Worm (Caenorhabditis elegans) whole organism, young adult: ENCODE measurements around the gene K08F4.5.

ENCODE experiments used
- B0019.2 ChIP-seq: fragments of 200-800 bp; sonication (Bioruptor generic); conservative IDR thresholded peaks from 2 replicates; pipeline ENCODE4 v1.3.6; 2022; ENCODE audit warnings: missing genetic modification reagents, missing genetic modification characterization, missing compliant biosample characterization
- B0336.3 ChIP-seq: fragments of 200-800 bp; sonication (Bioruptor generic); IDR thresholded peaks from 2 replicates; pipeline ENCODE4 v1.3.6; 2022; ENCODE audit warnings: missing genetic modification characterization, missing compliant biosample characterization
- C17E4.6 ChIP-seq: fragments of 200-800 bp; sonication (Bioruptor generic); IDR thresholded peaks from 2 replicates; pipeline ENCODE4 v1.3.6; 2022; ENCODE audit warnings: missing genetic modification reagents, missing genetic modification characterization, missing compliant biosample characterization
- D2030.7 ChIP-seq: fragments of 200-800 bp; sonication (Bioruptor generic); IDR thresholded peaks from 2 replicates; pipeline ENCODE4 v1.3.6; 2022; ENCODE audit warnings: missing genetic modification reagents, missing genetic modification characterization, missing compliant biosample characterization
- F22D6.2 ChIP-seq: sonication (generic microtip); optimal IDR thresholded peaks from 2 replicates; lab custom pipeline; 2016; ENCODE audit warnings: mild to moderate bottlenecking, missing genetic modification characterization, missing compliant biosample characterization
- F49E8.2 ChIP-seq: sonication (generic microtip); optimal IDR thresholded peaks from 3 replicates; lab custom pipeline; 2017; ENCODE audit warnings: missing genetic modification characterization, mild to moderate bottlenecking, missing compliant biosample characterization, antibody characterized with exemption, moderate library complexity; ENCODE audit not compliant: insufficient read depth
- K12H6.12 ChIP-seq: fragments of 200-800 bp; sonication (Bioruptor generic); optimal IDR thresholded peaks from 2 replicates; lab custom pipeline; 2018; ENCODE audit warnings: mild to moderate bottlenecking, missing genetic modification characterization, missing compliant biosample characterization
- Y53F4B.3 ChIP-seq: fragments of 200-800 bp; sonication (Bioruptor generic); IDR thresholded peaks from 2 replicates; pipeline ENCODE4 v1.3.6; 2022; ENCODE audit warnings: missing genetic modification reagents, missing genetic modification characterization, missing compliant biosample characterization
- ZK185.1 ChIP-seq: sonication (generic microtip); optimal IDR thresholded peaks from 2 replicates; lab custom pipeline; 2016; ENCODE audit warnings: mild to moderate bottlenecking, missing genetic modification characterization, missing compliant biosample characterization; ENCODE audit not compliant: poor library complexity, severe bottlenecking
- aptf-2 ChIP-seq: fragments of 200-800 bp; sonication (Bioruptor generic); conservative IDR thresholded peaks from 2 replicates; pipeline ENCODE4 v1.3.6; 2022; ENCODE audit warnings: missing genetic modification reagents, missing genetic modification characterization, missing compliant biosample characterization
- attf-3 ChIP-seq: fragments of 200-800 bp; sonication (Bioruptor generic); conservative IDR thresholded peaks from 2 replicates; pipeline ENCODE4 v1.3.6; 2022; ENCODE audit warnings: missing genetic modification reagents, missing genetic modification characterization, missing compliant biosample characterization
- attf-5 ChIP-seq: fragments of 200-800 bp; sonication (Bioruptor generic); optimal IDR thresholded peaks from 2 replicates; lab custom pipeline; 2018; ENCODE audit warnings: mild to moderate bottlenecking, missing genetic modification characterization, missing compliant biosample characterization
- ceh-100 ChIP-seq: fragments of 200-800 bp; sonication (Bioruptor generic); IDR thresholded peaks from 2 replicates; pipeline ENCODE4 v1.3.6; 2022; ENCODE audit warnings: missing genetic modification reagents, missing genetic modification characterization, missing compliant biosample characterization
- ceh-91 ChIP-seq: fragments of 200-800 bp; sonication (Bioruptor generic); IDR thresholded peaks from 2 replicates; pipeline ENCODE4 v1.3.6; 2022; ENCODE audit warnings: missing genetic modification reagents, missing genetic modification characterization, missing compliant biosample characterization
- egl-18 ChIP-seq: fragments of 200-800 bp; sonication (Bioruptor generic); IDR thresholded peaks from 2 replicates; pipeline ENCODE4 v1.3.6; 2022; ENCODE audit warnings: missing genetic modification reagents, missing genetic modification characterization, missing compliant biosample characterization
- him-1 ChIP-seq: sonication (generic microtip); optimal IDR thresholded peaks from 2 replicates; lab custom pipeline; 2016; ENCODE audit warnings: missing genotype, missing genetic modification reagents, missing genetic modification characterization, missing compliant biosample characterization
- hmg-1.2 ChIP-seq: fragments of 200-800 bp; sonication (Bioruptor generic); IDR thresholded peaks from 2 replicates; pipeline ENCODE4 v1.3.6; 2022; ENCODE audit warnings: missing genetic modification reagents, missing genetic modification characterization, missing compliant biosample characterization
- hrde-1 ChIP-seq: sonication (generic microtip); optimal IDR thresholded peaks from 2 replicates; lab custom pipeline; 2016; ENCODE audit warnings: missing genetic modification characterization, mild to moderate bottlenecking, missing compliant biosample characterization, moderate library complexity, missing genotype, missing genetic modification reagents, borderline replicate concordance
- lin-26 ChIP-seq: fragments of 200-800 bp; sonication (Bioruptor generic); IDR thresholded peaks from 2 replicates; pipeline ENCODE4 v1.3.6; 2022; ENCODE audit warnings: missing genetic modification reagents, missing genetic modification characterization, missing compliant biosample characterization
- lir-1 ChIP-seq: fragments of 200-800 bp; sonication (Bioruptor generic); conservative IDR thresholded peaks from 2 replicates; pipeline ENCODE4 v1.3.6; 2022; ENCODE audit warnings: missing genetic modification reagents, missing genetic modification characterization, missing compliant biosample characterization
- lsl-1 ChIP-seq: fragments of 200-800 bp; sonication (Bioruptor generic); optimal IDR thresholded peaks from 2 replicates; lab custom pipeline; 2018; ENCODE audit warnings: mild to moderate bottlenecking, missing genetic modification characterization, moderate library complexity, missing compliant biosample characterization
- madf-10 ChIP-seq: sonication (generic microtip); optimal IDR thresholded peaks from 2 replicates; lab custom pipeline; 2016; ENCODE audit warnings: mild to moderate bottlenecking, missing genetic modification characterization, missing compliant biosample characterization
- madf-6 ChIP-seq: fragments of 200-800 bp; sonication (Bioruptor generic); IDR thresholded peaks from 2 replicates; pipeline ENCODE4 v1.3.6; 2022; ENCODE audit warnings: missing genetic modification reagents, missing genetic modification characterization, missing compliant biosample characterization
- mcd-1 ChIP-seq: fragments of 200-800 bp; sonication (Bioruptor generic); IDR thresholded peaks from 2 replicates; pipeline ENCODE4 v1.3.6; 2022; ENCODE audit warnings: missing genetic modification reagents, missing genetic modification characterization, missing compliant biosample characterization
- nfya-1 ChIP-seq: sonication (generic microtip); optimal IDR thresholded peaks from 2 replicates; lab custom pipeline; 2017; ENCODE audit warnings: antibody characterized with exemption, missing compliant biosample characterization, missing genetic modification characterization, borderline replicate concordance; ENCODE audit not compliant: insufficient read depth
- nfyb-1 ChIP-seq: fragments of 200-800 bp; sonication (Bioruptor generic); IDR thresholded peaks from 2 replicates; pipeline ENCODE4 v1.3.6; 2022; ENCODE audit warnings: missing genetic modification reagents, missing genetic modification characterization, missing compliant biosample characterization
- nhr-90 ChIP-seq: sonication (generic microtip); optimal IDR thresholded peaks from 2 replicates; lab custom pipeline; 2016; ENCODE audit warnings: missing genotype, mild to moderate bottlenecking, missing genetic modification characterization, missing compliant biosample characterization
- pha-4 ChIP-seq: fragments of 150-350 bp; sonication (generic microtip); optimal IDR thresholded peaks from 2 replicates; lab custom pipeline; 2014; ENCODE audit warnings: missing biosample characterization, missing genetic modification reagents, missing genetic modification characterization
- rcor-1 ChIP-seq: fragments of 200-800 bp; sonication (Bioruptor generic); IDR thresholded peaks from 2 replicates; pipeline ENCODE4 v1.3.6; 2022; ENCODE audit warnings: missing genetic modification reagents, missing genetic modification characterization, missing compliant biosample characterization
- snpc-1.1 ChIP-seq: sonication (generic microtip); optimal IDR thresholded peaks from 2 replicates; lab custom pipeline; 2017; ENCODE audit warnings: missing genetic modification characterization, mild to moderate bottlenecking, missing compliant biosample characterization, antibody characterized with exemption, moderate library complexity, missing genotype, missing genetic modification reagents; ENCODE audit not compliant: insufficient read depth
- snpc-3.4 ChIP-seq: sonication (generic microtip); optimal IDR thresholded peaks from 2 replicates; lab custom pipeline; 2017; ENCODE audit warnings: missing genetic modification characterization, mild to moderate bottlenecking, missing compliant biosample characterization, antibody characterized with exemption, moderate library complexity, missing genotype, missing genetic modification reagents
- tbx-9 ChIP-seq: sonication (generic microtip); optimal IDR thresholded peaks from 2 replicates; lab custom pipeline; 2016; ENCODE audit warnings: borderline replicate concordance, missing genetic modification characterization, inconsistent platforms, missing compliant biosample characterization
- unc-130 ChIP-seq: sonication (generic microtip); optimal IDR thresholded peaks from 2 replicates; lab custom pipeline; 2016; ENCODE audit warnings: missing genetic modification reagents, missing genetic modification characterization, missing compliant biosample characterization
- xnd-1 ChIP-seq: sonication (generic microtip); optimal IDR thresholded peaks from 2 replicates; lab custom pipeline; 2016; ENCODE audit warnings: missing genotype, missing genetic modification reagents, missing genetic modification characterization, missing compliant biosample characterization
- zfh-2 ChIP-seq: fragments of 200-800 bp; sonication (Bioruptor generic); conservative IDR thresholded peaks from 2 replicates; pipeline ENCODE4 v1.3.6; 2022; ENCODE audit warnings: missing genetic modification reagents, missing genetic modification characterization, missing compliant biosample characterization
- ztf-22 ChIP-seq: fragments of 200-800 bp; sonication (Bioruptor generic); optimal IDR thresholded peaks from 2 replicates; lab custom pipeline; 2018; ENCODE audit warnings: mild to moderate bottlenecking, missing genetic modification characterization, moderate library complexity, missing compliant biosample characterization

Gene K08F4.5

DNA sequence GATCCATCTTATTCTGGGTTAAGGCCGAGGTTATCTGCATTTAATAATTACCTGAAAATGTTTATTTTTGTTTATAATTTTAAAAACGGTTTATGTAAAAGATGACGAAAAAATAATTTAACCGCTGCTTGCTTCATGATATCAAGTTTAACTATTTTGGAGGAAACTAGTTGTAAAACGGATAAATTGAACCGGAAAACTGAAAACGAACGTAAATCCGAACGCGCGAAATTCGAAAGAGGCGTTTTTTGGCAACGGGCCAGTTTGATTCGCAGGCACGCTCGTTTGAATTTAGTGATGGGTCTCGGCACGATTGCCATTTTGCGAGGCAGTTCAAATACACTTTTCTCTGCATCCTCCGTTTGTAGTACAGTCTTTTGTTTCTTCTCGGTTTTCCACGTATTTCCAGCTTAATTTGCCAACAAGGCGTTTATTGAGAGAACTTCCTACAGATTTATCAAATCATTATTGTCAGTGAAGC is 6.8 kb downstream of the K08F4.5 start, which contains the start of the genes gtbp-1 and K08F4.3 (continued):
- TF ChIP-seq nfya-1 (tag; lab: Kevin White, UChicago): no peak
- TF ChIP-seq ceh-91: peak; percentile 72
- no peak for TF ChIP-seq B0019.2 (GFP tag; lab: Robert Waterston, UW)
- no peak for TF ChIP-seq hrde-1
- TF ChIP-seq D2030.7 (GFP tag; lab: Robert Waterston, UW): peak; percentile 65
- TF ChIP-seq xnd-1: peak; percentile 8
- peak; percentile 10 for TF ChIP-seq snpc-1.1 (tag; lab: Kevin White, UChicago)
- TF ChIP-seq rcor-1: peak; percentile 41; the same call in 1 of the 2 replicates
- TF ChIP-seq pha-4 (tag; lab: Kevin White, UChicago): no peak
- TF ChIP-seq nfyb-1: 0 out of 2 replicates have a peak, but pooled peaks have one; percentile 44
- no peak for TF ChIP-seq tbx-9 (tag; lab: Kevin White, UChicago)
- 0 out of 2 replicates have a peak, but pooled peaks have one; percentile 52 for TF ChIP-seq ceh-100
- peak; percentile 59 for TF ChIP-seq lsl-1 (GFP tag; lab: Kevin White, UChicago)
- TF ChIP-seq ZK185.1 (tag; lab: Kevin White, UChicago): peak; percentile 27
- TF ChIP-seq B0336.3: no peak
- TF ChIP-seq hmg-1.2 (GFP tag; lab: Robert Waterston, UW): peak; percentile 80
- no peak for TF ChIP-seq ztf-22 (GFP tag; lab: Kevin White, UChicago)
- no peak for TF ChIP-seq aptf-2
- TF ChIP-seq attf-3 (GFP tag; lab: Robert Waterston, UW): peak; percentile 47
- TF ChIP-seq him-1 (tag; lab: Kevin White, UChicago): peak; percentile 33
- no peak for TF ChIP-seq madf-10 (tag; lab: Kevin White, UChicago)
- no peak for TF ChIP-seq egl-18 (GFP tag; lab: Robert Waterston, UW)
- TF ChIP-seq F49E8.2 (tag; lab: Kevin White, UChicago): no peak

DNA sequence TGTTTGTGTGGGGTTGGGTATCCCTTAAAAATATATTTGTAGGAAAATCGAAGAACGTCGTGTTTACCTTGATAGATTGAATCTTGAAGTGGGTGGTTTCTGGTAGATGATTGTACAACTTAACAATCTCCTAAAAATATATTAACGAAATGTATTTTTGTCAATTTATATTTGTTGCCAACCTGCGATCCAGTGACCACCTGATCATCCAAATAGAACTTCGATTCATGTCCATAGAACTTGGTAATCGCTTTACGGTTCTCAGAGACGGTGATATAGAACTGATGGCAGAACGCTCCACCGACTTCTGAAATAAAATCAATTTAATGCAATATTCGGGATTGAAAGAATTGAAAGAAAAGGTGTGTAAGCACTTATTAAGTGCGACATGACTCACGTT is 7.3 kb downstream of the K08F4.5 start:
- 0 out of 2 replicates have a peak, but pooled peaks have one; percentile 53 for TF ChIP-seq lin-26
- no peak for TF ChIP-seq zfh-2 (GFP tag; lab: Robert Waterston, UW)
- TF ChIP-seq attf-5 (GFP tag; lab: Kevin White, UChicago): no peak
- TF ChIP-seq F22D6.2: no peak
- no peak for TF ChIP-seq Y53F4B.3
- TF ChIP-seq snpc-3.4: no peak

DNA sequence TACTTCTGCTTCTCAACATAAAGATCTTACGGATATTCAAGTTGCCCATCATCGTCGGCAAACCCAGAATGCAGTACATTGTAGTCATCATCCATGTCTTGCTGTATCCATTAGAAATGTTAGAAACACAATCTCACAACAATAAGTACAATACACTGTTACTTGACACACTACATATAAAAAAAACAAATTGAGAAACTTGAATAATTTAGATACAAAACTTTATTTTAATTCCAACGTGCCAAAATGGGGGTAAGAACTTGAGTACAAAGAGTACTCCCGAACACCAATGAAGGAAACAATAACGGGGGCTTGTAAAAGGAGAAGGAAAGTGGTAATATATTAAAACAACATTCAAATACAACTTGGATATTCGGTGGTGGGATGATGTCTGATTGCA is 9.2 kb downstream of the K08F4.5 start, which contains the start of gene ctf-18:
Gene ctf-18 (minus strand): TSS at position 101 of the 400 bp plus-strand sequence.
- TF ChIP-seq nhr-90 (no peak), C17E4.6 (GFP tag; lab: Robert Waterston, UW) (no peak), unc-130 (GFP tag; lab: Kevin White, UChicago) (no peak), madf-6 (GFP tag; lab: Robert Waterston, UW) (0 out of 2 replicates have a peak, but pooled peaks have one; percentile 16), K12H6.12 (tag; lab: Kevin White, UChicago) (no peak), hrde-1 (peak; percentile 31), lir-1 (GFP tag; lab: Robert Waterston, UW) (no peak), mcd-1 (GFP tag; lab: Robert Waterston, UW) (no peak)
